Fruit fly (Drosophila melanogaster): ENCODE data around the gene CG4836.

DNA sequence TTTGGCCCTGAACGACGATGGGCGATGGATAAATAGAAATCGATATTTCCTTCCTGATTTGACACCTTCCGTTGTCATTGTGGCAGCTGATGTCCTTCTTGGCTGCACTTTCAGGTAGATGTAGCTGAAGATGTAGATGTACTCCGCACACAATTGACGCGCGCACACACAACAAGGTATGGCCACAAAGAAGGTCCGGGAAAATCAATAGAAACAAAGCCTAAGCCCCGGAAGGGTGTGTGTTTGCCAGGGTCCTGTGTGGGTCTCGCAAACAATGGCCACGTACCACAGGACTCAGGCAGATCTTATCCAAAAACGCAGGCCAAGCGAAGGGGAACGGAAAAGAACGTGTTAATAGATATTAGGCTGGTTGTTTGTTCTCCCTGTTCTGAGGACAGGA, 18.3 kb upstream of the CG4836 start:
- TF ChIP-seq Myc (optimal IDR thresholded peaks at IDR 0.05) (no peak), insv (optimal IDR thresholded peaks at IDR 0.05) (no peak), psq (optimal IDR thresholded peaks at IDR 0.05) (no peak), Sin3A (optimal IDR thresholded peaks at IDR 0.05) (no peak), h (optimal IDR thresholded peaks at IDR 0.05) (no peak), ttk (optimal IDR thresholded peaks at IDR 0.05) (no peak)

All from Kc167 (cell line).